Worm (Caenorhabditis elegans) whole organism, mixed stage, embryonic: Measurements from ENCODE around the gene F42C5.4.

Source experiments
- M03D4.4 ChIP-seq: sonication (generic microtip); optimal IDR thresholded peaks from 2 replicates; lab custom pipeline; 2017; ENCODE audit warnings: mild to moderate bottlenecking, missing genetic modification characterization, missing compliant biosample characterization
- bed-3 ChIP-seq: fragments of 200-800 bp; sonication (Bioruptor generic); optimal IDR thresholded peaks from 3 replicates; lab custom pipeline; 2018; ENCODE audit warnings: mild to moderate bottlenecking, missing genetic modification characterization, moderate library complexity, missing compliant biosample characterization
- blmp-1 ChIP-seq: fragments of 150-350 bp; optimal IDR thresholded peaks from 2 replicates; lab custom pipeline; 2014; ENCODE audit warnings: missing biosample characterization, missing genetic modification characterization
- ceh-39 ChIP-seq: fragments of 150-350 bp; optimal IDR thresholded peaks from 2 replicates; lab custom pipeline; 2014; ENCODE audit warnings: missing biosample characterization, missing genetic modification characterization
- ceh-43 ChIP-seq: fragments of 200-800 bp; sonication (Bioruptor generic); optimal IDR thresholded peaks from 2 replicates; lab custom pipeline; 2018; ENCODE audit warnings: mild to moderate bottlenecking, missing genetic modification characterization, moderate library complexity, missing compliant biosample characterization
- cnd-1 ChIP-seq: fragments of 200-800 bp; sonication (Bioruptor generic); optimal IDR thresholded peaks from 2 replicates; lab custom pipeline; 2018; ENCODE audit warnings: mild to moderate bottlenecking, missing genetic modification characterization, missing compliant biosample characterization
- drap-1 ChIP-seq: fragments of 200-800 bp; sonication (Bioruptor generic); optimal IDR thresholded peaks from 3 replicates; lab custom pipeline; 2018; ENCODE audit warnings: mild to moderate bottlenecking, missing genetic modification characterization, missing compliant biosample characterization
- elt-1 ChIP-seq: sonication (generic microtip); optimal IDR thresholded peaks from 2 replicates; lab custom pipeline; 2017; ENCODE audit warnings: missing genetic modification characterization, mild to moderate bottlenecking, missing compliant biosample characterization, antibody characterized with exemption, moderate library complexity, borderline replicate concordance; ENCODE audit not compliant: insufficient read depth
- elt-3 ChIP-seq: fragments of 150-350 bp; optimal IDR thresholded peaks from 2 replicates; lab custom pipeline; 2014; ENCODE audit warnings: missing biosample characterization, missing genetic modification characterization
- ham-2 ChIP-seq: fragments of 200-800 bp; sonication (Bioruptor generic); optimal IDR thresholded peaks from 2 replicates; lab custom pipeline; 2018; ENCODE audit warnings: mild to moderate bottlenecking, missing genetic modification characterization, missing compliant biosample characterization
- hlh-1 ChIP-seq: fragments of 150-350 bp; optimal IDR thresholded peaks from 2 replicates; lab custom pipeline; 2014; ENCODE audit warnings: missing biosample characterization, missing genetic modification reagents, missing genetic modification characterization
- lin-13 ChIP-seq: fragments of 150-350 bp; optimal IDR thresholded peaks from 2 replicates; lab custom pipeline; 2014; ENCODE audit warnings: missing biosample characterization, missing genetic modification characterization
- lin-32 ChIP-seq: fragments of 200-800 bp; sonication (Bioruptor generic); optimal IDR thresholded peaks from 2 replicates; lab custom pipeline; 2018; ENCODE audit warnings: mild to moderate bottlenecking, missing genetic modification characterization, missing compliant biosample characterization
- lsy-2 ChIP-seq: fragments of 150-350 bp; optimal IDR thresholded peaks from 2 replicates; lab custom pipeline; 2014; ENCODE audit warnings: missing biosample characterization, missing genetic modification characterization
- mep-1 ChIP-seq: fragments of 150-350 bp; optimal IDR thresholded peaks from 2 replicates; lab custom pipeline; 2017; ENCODE audit warnings: missing biosample characterization, missing genetic modification reagents, missing genetic modification characterization, inconsistent platforms
- nhr-2 ChIP-seq: fragments of 150-350 bp; optimal IDR thresholded peaks from 2 replicates; lab custom pipeline; 2014; ENCODE audit warnings: missing biosample characterization, missing genetic modification characterization
- nhr-237 ChIP-seq: fragments of 150-350 bp; optimal IDR thresholded peaks from 2 replicates; lab custom pipeline; 2014; ENCODE audit warnings: missing biosample characterization, missing genetic modification characterization
- nhr-28 ChIP-seq: fragments of 150-350 bp; optimal IDR thresholded peaks from 2 replicates; lab custom pipeline; 2014; ENCODE audit warnings: missing biosample characterization, missing genetic modification characterization
- nhr-76 ChIP-seq: sonication (generic microtip); optimal IDR thresholded peaks from 2 replicates; lab custom pipeline; 2017; ENCODE audit warnings: missing biosample characterization, missing genetic modification characterization
- pha-4 ChIP-seq: fragments of 150-350 bp; optimal IDR thresholded peaks from 2 replicates; lab custom pipeline; 2018; ENCODE audit warnings: missing biosample characterization, missing genetic modification reagents, missing genetic modification characterization
- sem-2 ChIP-seq: fragments of 200-800 bp; sonication (Bioruptor generic); optimal IDR thresholded peaks from 2 replicates; lab custom pipeline; 2018; ENCODE audit warnings: mild to moderate bottlenecking, missing genetic modification characterization, missing compliant biosample characterization
- snpc-4 ChIP-seq: fragments of 150-350 bp; optimal IDR thresholded peaks from 2 replicates; lab custom pipeline; 2014; ENCODE audit warnings: missing biosample characterization, missing genetic modification characterization
- sptf-1 ChIP-seq: sonication (generic microtip); optimal IDR thresholded peaks from 2 replicates; lab custom pipeline; 2017; ENCODE audit warnings: mild to moderate bottlenecking, missing genetic modification characterization, moderate library complexity, missing compliant biosample characterization
- tbx-8 ChIP-seq: fragments of 200-800 bp; sonication (Bioruptor generic); optimal IDR thresholded peaks from 2 replicates; lab custom pipeline; 2018; ENCODE audit warnings: mild to moderate bottlenecking, missing genetic modification characterization, moderate library complexity, missing compliant biosample characterization
- unc-120 ChIP-seq: sonication (generic microtip); optimal IDR thresholded peaks from 2 replicates; lab custom pipeline; 2017; ENCODE audit warnings: missing genetic modification characterization, missing compliant biosample characterization; ENCODE audit not compliant: poor library complexity, severe bottlenecking
- unc-39 ChIP-seq: fragments of 150-350 bp; optimal IDR thresholded peaks from 2 replicates; lab custom pipeline; 2014; ENCODE audit warnings: missing biosample characterization, missing genetic modification characterization
- unc-62 ChIP-seq: fragments of 150-350 bp; optimal IDR thresholded peaks from 2 replicates; lab custom pipeline; 2014; ENCODE audit warnings: missing biosample characterization, missing genetic modification reagents, missing genetic modification characterization
- zip-8 ChIP-seq: fragments of 150-350 bp; optimal IDR thresholded peaks from 2 replicates; lab custom pipeline; 2014; ENCODE audit warnings: missing biosample characterization, missing genetic modification characterization
- ztf-11 ChIP-seq: fragments of 150-350 bp; optimal IDR thresholded peaks from 2 replicates; lab custom pipeline; 2014; ENCODE audit warnings: missing biosample characterization, missing genetic modification characterization

Gene F42C5.4

DNA sequence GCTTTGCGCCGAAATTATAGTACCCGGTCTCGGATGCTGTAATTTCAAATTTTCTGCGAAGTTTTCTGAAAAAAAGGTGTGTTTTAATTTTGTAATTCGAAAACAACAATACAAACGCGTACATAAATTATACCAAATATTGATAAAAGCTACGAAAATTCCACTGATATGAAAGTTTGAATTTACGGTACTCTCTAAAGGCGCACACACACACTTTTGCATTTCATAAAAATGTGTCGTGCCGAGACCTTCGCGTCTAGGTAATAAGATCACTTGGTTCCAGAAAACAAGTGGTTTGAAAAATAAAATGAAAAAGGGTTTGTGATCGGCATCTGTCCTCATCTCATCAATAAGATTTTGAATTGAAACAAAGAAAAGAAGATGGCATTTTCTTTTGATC, 18.9 kb upstream of the F42C5.4 start:
- TF ChIP-seq hlh-1 (tag; lab: Kevin White, UChicago) (no peak), pha-4 (no peak), ztf-11 (tag; lab: Kevin White, UChicago) (no peak), nhr-28 (tag; lab: Kevin White, UChicago) (no peak), nhr-76 (no peak), nhr-237 (no peak), ceh-43 (no peak), bed-3 (no peak), blmp-1 (tag; lab: Kevin White, UChicago) (no peak), zip-8 (tag; lab: Kevin White, UChicago) (no peak), cnd-1 (no peak), unc-120 (no peak), elt-1 (tag; lab: Kevin White, UChicago) (no peak), elt-3 (no peak), unc-62 (GFP tag; lab: Kevin White, UChicago) (no peak), snpc-4 (tag; lab: Kevin White, UChicago) (no peak), M03D4.4 (tag; lab: Kevin White, UChicago) (no peak), lin-32 (no peak)

DNA sequence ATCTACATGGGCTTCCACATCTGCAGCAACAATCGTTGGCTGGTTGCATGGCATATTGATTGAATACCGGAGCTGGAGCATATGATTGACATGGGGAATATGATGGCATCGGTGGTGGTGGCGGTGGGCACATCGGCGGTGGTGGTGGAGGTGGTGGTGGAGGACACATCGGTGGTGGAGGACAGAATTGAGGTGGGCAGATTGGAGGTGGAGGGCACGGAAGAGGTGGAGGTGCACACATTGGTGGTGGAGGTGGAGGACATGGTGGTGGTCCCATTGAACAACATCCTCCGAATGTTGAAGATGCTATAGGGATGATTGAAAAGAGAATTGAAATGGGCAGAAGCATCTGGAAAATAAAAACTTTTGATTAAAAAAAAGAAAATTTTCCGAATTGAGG, 18.5 kb upstream of the F42C5.4 start, which contains the start of gene grl-4:
grl-4 (minus strand) TSS at position 351 of the 400 bp plus-strand sequence.
- TF ChIP-seq unc-120 (no peak), sptf-1 (tag; lab: Kevin White, UChicago) (peak; percentile 5)
- TF ChIP-seq, all 35 proteins: peak for 1

DNA sequence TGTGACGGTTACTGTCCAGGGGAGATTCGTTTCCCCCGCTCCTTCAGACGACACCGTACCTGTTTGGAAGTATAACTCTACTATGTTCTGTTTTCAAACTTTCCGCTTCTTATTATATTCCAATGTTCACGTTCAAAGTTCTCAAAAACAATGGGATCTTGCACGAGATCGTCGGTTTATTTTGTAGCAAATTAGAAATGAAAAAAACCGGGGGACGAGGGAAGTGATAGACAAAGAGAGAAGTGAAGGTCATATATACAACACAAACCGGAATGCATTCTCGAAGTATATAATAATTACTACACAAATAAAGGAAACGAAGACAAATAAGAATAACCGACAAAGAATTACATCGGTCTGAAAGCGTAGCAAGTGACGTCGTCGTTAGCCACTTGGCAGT, 17.8 kb upstream of the F42C5.4 start:
- TF ChIP-seq snpc-4 (tag; lab: Kevin White, UChicago) (no peak), nhr-2 (tag; lab: Kevin White, UChicago) (no peak), unc-120 (no peak), unc-39 (no peak), ham-2 (GFP tag; lab: Kevin White, UChicago) (no peak), blmp-1 (tag; lab: Kevin White, UChicago) (no peak), hlh-1 (tag; lab: Kevin White, UChicago) (no peak), ztf-11 (tag; lab: Kevin White, UChicago) (no peak), sptf-1 (tag; lab: Kevin White, UChicago) (no peak), bed-3 (no peak)

DNA sequence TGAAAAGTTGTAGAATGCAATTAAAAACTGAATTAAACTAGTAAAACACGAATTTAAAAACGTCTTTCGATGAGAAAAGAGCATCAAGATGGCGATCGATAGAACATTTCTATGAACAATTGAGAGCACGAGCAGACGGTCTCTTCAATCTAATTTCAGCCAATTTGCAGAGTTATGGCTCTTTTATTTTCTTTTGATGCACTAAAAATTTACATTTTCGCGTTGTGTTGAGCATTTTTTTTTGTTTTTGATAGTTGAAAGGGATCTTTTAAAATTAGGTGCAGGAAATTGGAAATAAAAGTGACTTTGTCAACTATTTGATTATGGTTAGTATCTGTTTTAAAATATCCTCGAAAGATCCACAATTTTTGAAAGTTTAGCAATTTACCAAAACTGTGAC, 17.0 kb upstream of the F42C5.4 start, which contains the start of gene F42C5.6:
F42C5.6 (minus strand) TSS at position 101 of the 400 bp plus-strand sequence.
- TF ChIP-seq elt-3 (no peak), mep-1 (no peak), nhr-28 (tag; lab: Kevin White, UChicago) (no peak)

DNA sequence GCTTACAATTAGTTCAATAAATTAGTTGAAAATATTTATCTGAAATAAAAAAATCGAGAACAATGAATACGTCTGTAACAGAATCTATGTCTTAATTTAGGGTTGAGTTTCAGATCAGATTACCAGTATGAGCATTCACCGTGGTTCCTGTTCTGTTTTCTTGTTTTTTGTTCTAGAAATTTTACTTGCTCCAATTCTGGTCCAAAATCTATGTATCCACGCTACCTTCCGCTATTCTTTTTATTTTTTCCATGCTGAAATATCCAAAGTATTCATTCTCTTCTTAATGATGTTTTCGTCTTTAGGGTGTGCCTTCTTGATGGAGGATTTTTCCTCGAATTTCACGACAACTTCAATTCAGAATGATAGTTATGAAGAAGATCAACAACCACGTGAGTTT, 13.4 kb upstream of the F42C5.4 start, which contains the start of gene npr-27:
npr-27 (plus strand) TSS at position 301 of the 400 bp plus-strand sequence.
- TF ChIP-seq bed-3 (no peak), lin-13 (tag; lab: Kevin White, UChicago) (no peak), hlh-1 (tag; lab: Kevin White, UChicago) (no peak), lin-32 (no peak), sem-2 (GFP tag; lab: Kevin White, UChicago) (no peak), unc-39 (no peak), lsy-2 (tag; lab: Kevin White, UChicago) (no peak), snpc-4 (tag; lab: Kevin White, UChicago) (no peak), ceh-39 (tag; lab: Kevin White, UChicago) (no peak), nhr-76 (no peak)

DNA sequence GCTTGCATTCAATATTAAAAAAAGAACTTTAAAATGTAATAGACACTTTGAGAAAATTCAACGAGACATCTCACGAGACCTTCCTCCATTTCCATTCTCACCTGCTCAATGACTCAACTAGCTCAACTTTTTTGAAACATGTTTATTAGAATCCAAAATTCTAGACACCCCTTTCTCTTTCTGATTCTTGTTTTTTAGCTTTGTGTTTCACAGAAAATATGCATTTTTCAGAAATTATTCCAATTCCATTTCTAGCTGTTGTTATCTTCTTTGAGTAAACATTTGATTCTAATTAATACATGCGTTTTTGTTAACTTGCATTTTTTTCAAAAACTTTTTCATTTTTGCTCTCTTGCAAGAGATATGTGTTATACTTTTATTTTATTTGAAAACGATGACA, 9.6 kb upstream of the F42C5.4 start:
- no peak for TF ChIP-seq unc-120
- TF ChIP-seq lin-32, result no peak
- no peak for TF ChIP-seq ceh-43
- TF ChIP-seq zip-8 (tag; lab: Kevin White, UChicago), result no peak
- TF ChIP-seq drap-1, result no peak
- no peak for TF ChIP-seq tbx-8 (GFP tag; lab: Kevin White, UChicago)
- TF ChIP-seq nhr-237, result no peak

DNA sequence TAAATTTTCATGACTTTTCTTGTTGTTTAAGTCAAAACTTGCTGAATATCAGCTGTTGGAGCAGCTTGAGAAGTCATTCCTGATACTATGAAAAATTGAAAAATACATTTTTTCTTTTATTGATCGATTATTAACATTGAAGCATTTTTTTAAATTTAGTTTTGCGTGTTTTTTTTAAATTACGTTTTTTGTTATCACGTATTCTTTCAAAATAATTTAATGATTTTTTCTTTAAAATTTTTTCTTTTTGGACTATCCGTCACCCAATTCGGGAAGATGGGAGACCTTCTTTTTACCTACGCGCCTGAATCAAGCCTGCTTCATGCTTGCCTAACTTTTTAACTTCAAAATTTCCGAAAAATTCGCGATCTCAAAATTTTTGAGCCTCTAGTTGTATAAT, 2.2 kb upstream of the F42C5.4 start, which contains the start of gene F42C5.5:
F42C5.5 (minus strand) TSS at position 101 of the 400 bp plus-strand sequence.
- no peak for TF ChIP-seq ham-2 (GFP tag; lab: Kevin White, UChicago)
- TF ChIP-seq elt-1 (tag; lab: Kevin White, UChicago), result no peak
- no peak for TF ChIP-seq zip-8 (tag; lab: Kevin White, UChicago)
- no peak for TF ChIP-seq ceh-39 (tag; lab: Kevin White, UChicago)
- no peak for TF ChIP-seq unc-62 (GFP tag; lab: Kevin White, UChicago)
